Worm (Caenorhabditis elegans) whole organism, L4 larva: ENCODE results near the gene srsx-31.

Experiments
- Y48G9A.11 ChIP-seq: fragments of 200-800 bp; sonication (Bioruptor generic); IDR thresholded peaks from 2 replicates; pipeline ENCODE4 v1.3.6; 2022; ENCODE audit warnings: missing genetic modification reagents, missing genetic modification characterization, missing compliant biosample characterization
- egl-43 ChIP-seq: fragments of 200-800 bp; sonication (Bioruptor generic); IDR thresholded peaks from 2 replicates; pipeline ENCODE4 v1.3.6; 2022; ENCODE audit warnings: missing genetic modification reagents, missing genetic modification characterization, missing compliant biosample characterization
- jun-1 ChIP-seq: fragments of 150-350 bp; optimal IDR thresholded peaks from 2 replicates; lab custom pipeline; 2014; ENCODE audit warnings: missing biosample characterization, missing genetic modification reagents, missing genetic modification characterization
- lin-15B ChIP-seq: fragments of 150-350 bp; sonication (generic microtip); optimal IDR thresholded peaks from 3 replicates; lab custom pipeline; 2014; ENCODE audit warnings: missing biosample characterization, missing genetic modification characterization
- lir-3 ChIP-seq: sonication (generic microtip); optimal IDR thresholded peaks from 2 replicates; lab custom pipeline; 2016; ENCODE audit warnings: mild to moderate bottlenecking, missing genetic modification characterization, missing compliant biosample characterization
- mdl-1 ChIP-seq, 2 experiments: fragments of 150-350 bp in 1 of 2; sonication (generic microtip) in 1 of 2; optimal IDR thresholded peaks; 2 replicates each; lab custom pipeline; 2014 to 2017; ENCODE audit warnings: missing biosample characterization in 2 of 2, missing genetic modification characterization in 2 of 2
- skn-1 ChIP-seq: fragments of 150-350 bp; optimal IDR thresholded peaks from 2 replicates; lab custom pipeline; 2014; ENCODE audit warnings: missing biosample characterization, missing genetic modification characterization
- spr-3 ChIP-seq: fragments of 200-800 bp; sonication (Bioruptor generic); optimal IDR thresholded peaks from 2 replicates; lab custom pipeline; 2018; ENCODE audit warnings: mild to moderate bottlenecking, missing genetic modification characterization, missing compliant biosample characterization
- unc-130 ChIP-seq: sonication (generic microtip); optimal IDR thresholded peaks from 2 replicates; lab custom pipeline; 2016; ENCODE audit warnings: missing genetic modification reagents, missing genetic modification characterization, missing compliant biosample characterization
- unc-39 ChIP-seq: sonication (generic microtip); optimal IDR thresholded peaks from 2 replicates; lab custom pipeline; 2017; ENCODE audit warnings: missing biosample characterization, missing genetic modification characterization

DNA sequence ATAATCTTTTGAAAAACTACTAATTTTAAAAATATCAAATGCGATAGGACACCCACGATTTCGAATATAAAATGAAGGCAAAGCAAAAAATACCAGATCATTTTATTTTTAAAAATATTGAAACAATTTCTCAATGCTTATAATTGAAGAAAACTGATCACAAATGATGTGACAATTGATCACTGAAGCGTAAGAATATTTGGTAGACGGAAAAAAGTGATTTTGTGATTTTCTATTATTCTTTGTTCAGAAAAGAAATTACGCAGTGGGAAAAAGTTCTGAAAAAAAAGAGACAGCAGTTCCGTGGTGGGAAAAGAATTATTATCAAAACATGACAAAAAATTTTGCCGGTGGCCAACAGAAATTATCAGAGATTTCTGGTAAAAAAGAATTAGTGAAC is 43.8 kb upstream of the srsx-31 start, which contains the start of gene T03F7.5:
- no peak for TF ChIP-seq egl-43
- no peak for TF ChIP-seq Y48G9A.11 (GFP tag; lab: Robert Waterston, UW)
- no peak for TF ChIP-seq mdl-1 (tag; optimal IDR thresholded peaks at IDR 0.05; lab: Kevin White, UChicago)
- TF ChIP-seq unc-39 (tag; lab: Kevin White, UChicago) = no peak
- TF ChIP-seq jun-1 = no peak
- no peak for TF ChIP-seq skn-1 (tag; lab: Kevin White, UChicago)
- no peak for TF ChIP-seq unc-130 (GFP tag; lab: Kevin White, UChicago)
- no peak for TF ChIP-seq spr-3
- no peak for TF ChIP-seq lir-3 (tag; lab: Kevin White, UChicago)
- no peak for TF ChIP-seq lin-15B (tag; lab: Kevin White, UChicago)
